Worm (Caenorhabditis elegans) whole organism, L4/young adult: ENCODE data around the gene T20G5.9.

Source experiments
- W03F9.2 ChIP-seq: fragments of 150-350 bp; optimal IDR thresholded peaks from 2 replicates; lab custom pipeline; 2014; ENCODE audit warnings: missing biosample characterization, missing genetic modification characterization
- dao-5 ChIP-seq: sonication (generic microtip); optimal IDR thresholded peaks from 2 replicates; lab custom pipeline; 2016; ENCODE audit warnings: missing genotype, missing genetic modification characterization, moderate library complexity, missing compliant biosample characterization
- him-1 ChIP-seq: sonication (generic microtip); optimal IDR thresholded peaks from 2 replicates; lab custom pipeline; 2016; ENCODE audit warnings: missing genotype, missing genetic modification reagents, missing genetic modification characterization, missing compliant biosample characterization

DNA sequence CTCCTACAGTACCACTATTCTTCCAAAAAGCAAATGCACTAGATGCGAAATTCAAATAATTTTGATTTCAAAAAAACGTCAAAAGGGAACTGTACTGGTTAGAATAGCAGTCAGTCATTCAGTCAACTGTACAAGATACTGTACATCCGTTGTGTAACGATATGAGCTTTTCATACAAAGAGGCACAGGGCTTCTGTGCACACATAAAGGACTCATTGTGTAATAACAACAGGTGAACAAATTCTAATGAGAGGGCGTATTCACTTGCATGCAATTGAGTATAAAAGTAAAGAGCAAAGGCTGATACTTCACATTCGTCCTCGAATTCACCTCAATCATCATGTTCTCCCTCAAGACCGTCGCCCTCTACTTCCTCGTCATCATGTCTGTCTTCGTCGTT lies 12.2 kb upstream of the T20G5.9 start, which contains the start of gene dod-6:
- TF ChIP-seq him-1 (tag; lab: Kevin White, UChicago), result no peak
- TF ChIP-seq W03F9.2, result no peak
- no peak for TF ChIP-seq dao-5
